Fruit fly (Drosophila melanogaster) whole organism, wandering third instar larva: Measurements from ENCODE around the gene nSyb.

Experiments used
- Abd-B ChIP-seq: fragments of >200 bp; optimal IDR thresholded peaks from 2 replicates; lab custom pipeline; 2017; ENCODE audit warnings: missing biosample characterization, missing genetic modification characterization
- CG32264 ChIP-seq: fragments of 200-800 bp; sonication (Bioruptor generic); optimal IDR thresholded peaks from 2 replicates; lab custom pipeline; 2016; ENCODE audit warnings: missing biosample characterization, missing genetic modification characterization
- CG9705 ChIP-seq: fragments of 200-800 bp; sonication (Bioruptor generic); optimal IDR thresholded peaks from 2 replicates; lab custom pipeline; 2018; ENCODE audit warnings: missing biosample characterization, mild to moderate bottlenecking, missing genetic modification characterization
- CrebA ChIP-seq: fragments of 200-800 bp; sonication (Bioruptor generic); optimal IDR thresholded peaks from 2 replicates; lab custom pipeline; 2016; ENCODE audit warnings: missing biosample characterization, mild to moderate bottlenecking, missing genetic modification characterization, borderline replicate concordance
- Dfd ChIP-seq: fragments of >200 bp; optimal IDR thresholded peaks from 2 replicates; lab custom pipeline; 2017; ENCODE audit warnings: missing biosample characterization, missing genetic modification characterization
- GATAd ChIP-seq: sonication (Bioruptor generic); optimal IDR thresholded peaks from 2 replicates; lab custom pipeline; 2016; ENCODE audit warnings: missing biosample characterization, missing genetic modification characterization
- HLH106 ChIP-seq: fragments of 200-800 bp; optimal IDR thresholded peaks from 3 replicates; lab custom pipeline; 2019; ENCODE audit warnings: missing biosample characterization, mild to moderate bottlenecking, missing genetic modification characterization, moderate library complexity
- Hnf4 ChIP-seq: fragments of 200-800 bp; sonication (Bioruptor generic); optimal IDR thresholded peaks from 2 replicates; lab custom pipeline; 2016; ENCODE audit warnings: missing biosample characterization, mild to moderate bottlenecking, missing genetic modification characterization
- Hr78 ChIP-seq: fragments of >200 bp; optimal IDR thresholded peaks from 2 replicates; lab custom pipeline; 2017; ENCODE audit warnings: missing biosample characterization, missing genetic modification characterization
- Hr83 ChIP-seq: fragments of 200-300 bp; sonication (Bioruptor generic); optimal IDR thresholded peaks from 2 replicates; lab custom pipeline; 2016; ENCODE audit warnings: missing biosample characterization, mild to moderate bottlenecking, missing genetic modification characterization, moderate library complexity; ENCODE audit not compliant: poor library complexity, severe bottlenecking
- Jra ChIP-seq: sonication (Bioruptor generic); optimal IDR thresholded peaks from 2 replicates; lab custom pipeline; 2016; ENCODE audit warnings: missing biosample characterization, missing genetic modification characterization
- Mio ChIP-seq: sonication (Bioruptor generic); optimal IDR thresholded peaks from 2 replicates; lab custom pipeline; 2016; ENCODE audit warnings: missing biosample characterization, missing genetic modification characterization
- Myc ChIP-seq: fragments of >200 bp; optimal IDR thresholded peaks from 2 replicates; lab custom pipeline; 2017
- N ChIP-seq: fragments of >200 bp; optimal IDR thresholded peaks from 2 replicates; lab custom pipeline; 2018; ENCODE audit warnings: missing biosample characterization, missing external identifiers, missing genetic modification characterization
- OdsH ChIP-seq: fragments of 200-800 bp; sonication (Bioruptor generic); optimal IDR thresholded peaks from 2 replicates; lab custom pipeline; 2016; ENCODE audit warnings: missing biosample characterization, mild to moderate bottlenecking, missing genetic modification characterization
- Rel ChIP-seq, 2 experiments: fragments of 200-800 bp; sonication (Bioruptor generic) in 1 of 2; optimal IDR thresholded peaks; 2 replicates in 1 of 2; 3 replicates in 1 of 2; lab custom pipeline; 2016 to 2019; ENCODE audit warnings: mild to moderate bottlenecking in 2 of 2, missing biosample characterization in 2 of 2, missing genetic modification characterization in 2 of 2, moderate library complexity in 1 of 2
- Sp1 ChIP-seq: fragments of 200-800 bp; sonication (Bioruptor generic); optimal IDR thresholded peaks from 3 replicates; lab custom pipeline; 2019; ENCODE audit warnings: missing biosample characterization, mild to moderate bottlenecking, missing genetic modification characterization, moderate library complexity
- Vsx2 ChIP-seq: fragments of 200-300, 225-300 bp; sonication (Bioruptor generic); optimal IDR thresholded peaks from 2 replicates; lab custom pipeline; 2018; ENCODE audit warnings: missing biosample characterization, missing genetic modification characterization; ENCODE audit not compliant: partially characterized antibody
- br ChIP-seq: fragments of 200-800 bp; sonication (Bioruptor generic); optimal IDR thresholded peaks from 2 replicates; lab custom pipeline; 2016; ENCODE audit warnings: missing biosample characterization, missing genetic modification characterization
- brk ChIP-seq: fragments of 200-800 bp; sonication (Bioruptor generic); optimal IDR thresholded peaks from 2 replicates; lab custom pipeline; 2016; ENCODE audit warnings: missing biosample characterization, mild to moderate bottlenecking, missing genetic modification characterization
- dl ChIP-seq, 2 experiments: fragments of 175-275, 200-275 bp in 1 of 2; fragments of 200-275 bp in 1 of 2; sonication (Bioruptor generic); optimal IDR thresholded peaks; lab custom pipeline; 2018; ENCODE audit warnings: mild to moderate bottlenecking in 2 of 2, missing biosample characterization in 2 of 2, missing genetic modification characterization in 2 of 2, moderate library complexity in 2 of 2; ENCODE audit not compliant: partially characterized antibody in 2 of 2, insufficient read depth in 1 of 2
- dmrt93B ChIP-seq: fragments of 200-800 bp; sonication (Bioruptor generic); optimal IDR thresholded peaks from 2 replicates; lab custom pipeline; 2018; ENCODE audit warnings: missing biosample characterization, mild to moderate bottlenecking, missing genetic modification characterization
- dsf ChIP-seq: sonication (Bioruptor generic); optimal IDR thresholded peaks from 2 replicates; lab custom pipeline; 2016; ENCODE audit warnings: missing biosample characterization, missing genetic modification characterization, borderline replicate concordance
- ey ChIP-seq: fragments of 200-800 bp; sonication (Bioruptor generic); optimal IDR thresholded peaks from 2 replicates; lab custom pipeline; 2016; ENCODE audit warnings: missing biosample characterization, missing genetic modification characterization
- foxo ChIP-seq, 2 experiments: fragments of 200-800 bp; sonication (Bioruptor generic); optimal IDR thresholded peaks; 2 replicates in 1 of 2; 3 replicates in 1 of 2; lab custom pipeline; 2016 to 2017; ENCODE audit warnings: missing biosample characterization in 2 of 2, missing genetic modification characterization in 2 of 2
- fru ChIP-seq: fragments of 200-800 bp; sonication (Bioruptor generic); optimal IDR thresholded peaks from 3 replicates; lab custom pipeline; 2016; ENCODE audit warnings: missing biosample characterization, mild to moderate bottlenecking, missing genetic modification characterization
- h ChIP-seq: fragments of 200-800 bp; sonication (Bioruptor generic); optimal IDR thresholded peaks from 3 replicates; lab custom pipeline; 2016; ENCODE audit warnings: missing biosample characterization, mild to moderate bottlenecking, missing genetic modification characterization
- jim ChIP-seq: fragments of 175-275, 200-325 bp; sonication (Bioruptor generic); optimal IDR thresholded peaks from 2 replicates; lab custom pipeline; 2016; ENCODE audit warnings: missing biosample characterization, mild to moderate bottlenecking, missing genetic modification characterization
- lola ChIP-seq: fragments of >200 bp; optimal IDR thresholded peaks from 2 replicates; lab custom pipeline; 2017; ENCODE audit warnings: missing biosample characterization, missing genetic modification characterization
- pan ChIP-seq: fragments of >200 bp; optimal IDR thresholded peaks from 2 replicates; lab custom pipeline; 2017
- psq ChIP-seq: fragments of 200-800 bp; sonication (Bioruptor generic); optimal IDR thresholded peaks from 3 replicates; lab custom pipeline; 2017; ENCODE audit warnings: missing biosample characterization, mild to moderate bottlenecking, missing genetic modification characterization, moderate library complexity
- rgr ChIP-seq: fragments of 200-800 bp; sonication (Bioruptor generic); optimal IDR thresholded peaks from 3 replicates; lab custom pipeline; 2016; ENCODE audit warnings: missing biosample characterization, mild to moderate bottlenecking, missing genetic modification characterization
- sage ChIP-seq: fragments of 200-800 bp; sonication (Bioruptor generic); optimal IDR thresholded peaks from 2 replicates; lab custom pipeline; 2016; ENCODE audit warnings: missing biosample characterization, mild to moderate bottlenecking, missing genetic modification characterization
- sv ChIP-seq: fragments of 200-800 bp; sonication (Bioruptor generic); optimal IDR thresholded peaks from 3 replicates; lab custom pipeline; 2016; ENCODE audit warnings: missing biosample characterization, missing genetic modification characterization
- tai ChIP-seq: sonication (Bioruptor generic); optimal IDR thresholded peaks from 2 replicates; lab custom pipeline; 2016; ENCODE audit warnings: missing biosample characterization, missing genetic modification characterization
- usp ChIP-seq: fragments of >200 bp; optimal IDR thresholded peaks from 2 replicates; lab custom pipeline; 2017; ENCODE audit warnings: missing biosample characterization, missing genetic modification characterization
- woc ChIP-seq: sonication (Bioruptor generic); optimal IDR thresholded peaks from 2 replicates; lab custom pipeline; 2016; ENCODE audit warnings: missing biosample characterization, mild to moderate bottlenecking, missing genetic modification characterization

The nSyb gene

dm6 chr3L:1637652-1638051, at the start of gene nSyb:
Gene nSyb, minus strand, starts transcription at chr3L:1637752.
- TF ChIP-seq lola (GFP tag; lab: Kevin White, UChicago) (no peak), Hnf4 (GFP tag; lab: Kevin White, UChicago) (no peak), GATAd (GFP tag; lab: Kevin White, UChicago) (no peak), Hr83 (GFP tag; lab: Kevin White, UChicago) (no peak), Mio (no peak), dsf (GFP tag; lab: Kevin White, UChicago) (no peak), brk (GFP tag; lab: Kevin White, UChicago) (no peak), Myc (lab: Kevin White, UChicago) (no peak), ey (GFP tag; lab: Kevin White, UChicago) (no peak), rgr (no peak), jim (no peak), N (GFP tag; lab: Kevin White, UChicago) (no peak), CG32264 (GFP tag; lab: Kevin White, UChicago) (no peak), psq (GFP tag; lab: Kevin White, UChicago) (no peak), h (GFP tag; lab: Kevin White, UChicago) (no peak), Abd-B (GFP tag; lab: Kevin White, UChicago) (no peak)

- TF ChIP-seq sage (GFP tag; lab: Kevin White, UChicago) (peak; percentile 1), dl (GFP tag; optimal IDR thresholded peaks at IDR 0.05; lab: Kevin White, UChicago; ENCODE audit: insufficient read depth in 1 of 2, partially characterized antibody in 2 of 2) (no peak), tai (GFP tag; lab: Kevin White, UChicago) (no peak), CrebA (no peak), h (GFP tag; lab: Kevin White, UChicago) (peak; percentile 42), ey (GFP tag; lab: Kevin White, UChicago) (peak; percentile 65), psq (GFP tag; lab: Kevin White, UChicago) (peak; percentile 50), br (GFP tag; lab: Kevin White, UChicago) (peak; percentile 58), jim (no peak), dmrt93B (peak; percentile 49), Vsx2 (GFP tag; lab: Kevin White, UChicago) (no peak), Hnf4 (GFP tag; lab: Kevin White, UChicago) (peak; percentile 49), woc (GFP tag; lab: Kevin White, UChicago) (peak; percentile 55), GATAd (GFP tag; lab: Kevin White, UChicago) (no peak), fru (GFP tag; lab: Kevin White, UChicago) (peak; percentile 73), CG32264 (GFP tag; lab: Kevin White, UChicago) (peak; percentile 77), Jra (GFP tag; lab: Kevin White, UChicago) (no peak), Hr78 (GFP tag; lab: Kevin White, UChicago) (no peak), pan (no peak), usp (no peak), dsf (GFP tag; lab: Kevin White, UChicago) (no peak), Sp1 (peak; percentile 65), Myc (lab: Kevin White, UChicago) (no peak), HLH106 (tag; lab: Kevin White, UChicago) (peak; percentile 76), Abd-B (GFP tag; lab: Kevin White, UChicago) (no peak), sv (GFP tag; lab: Kevin White, UChicago) (no peak), brk (GFP tag; lab: Kevin White, UChicago) (peak; percentile 5), Dfd (GFP tag; lab: Kevin White, UChicago) (no peak), Mio (no peak), Hr83 (GFP tag; lab: Kevin White, UChicago) (no peak), CG9705 (GFP tag; lab: Kevin White, UChicago) (peak; percentile 47), foxo (GFP tag; optimal IDR thresholded peaks at IDR 0.05; lab: Kevin White, UChicago) (peak in 1 of 2 experiments; percentile 76), OdsH (GFP tag; lab: Kevin White, UChicago) (peak; percentile 55), Rel (GFP tag; optimal IDR thresholded peaks at IDR 0.05; lab: Kevin White, UChicago) (no peak), Rel (tag; optimal IDR thresholded peaks at IDR 0.05; lab: Kevin White, UChicago) (no peak), rgr (peak; percentile 58)
Observed at dm6 chr3L:1683091-1683490, 45.5 kb upstream of the nSyb start.
